ENCODE assay signal across 4 fruit fly cellular contexts in genomic region chr3L:15189707-15190106, dm6.
A peak's percentile ranks its signal among the peaks of the same experiment; 100 is the strongest.
TF ChIP-seq lines count a peak whose summit lies in the region.

No protein-coding gene starts in this region.

TF ChIP-seq in whole organism, 6 proteins besides CTCF, POLR2A, EP300 and RAD21:
- peak; percentile 54 for TF ChIP-seq pan (optimal IDR thresholded peaks at IDR 0.05; lab: Kevin White, UChicago)
- TF ChIP-seq CG8478 (optimal IDR thresholded peaks at IDR 0.05; lab: Kevin White, UChicago) = no peak
- TF ChIP-seq Dll (optimal IDR thresholded peaks at IDR 0.05; lab: Kevin White, UChicago) = no peak
- no peak for TF ChIP-seq EcR (GFP tag; optimal IDR thresholded peaks at IDR 0.05; lab: Kevin White, UChicago)
TF ChIP-seq in whole organism: peak in this region for 1.

TF ChIP-seq in whole organism, prepupa, 60 proteins besides CTCF, POLR2A, EP300 and RAD21:
- TF ChIP-seq Eip78C (GFP tag; lab: Kevin White, UChicago) = peak; percentile 75
- peak; percentile 12 for TF ChIP-seq achi (GFP tag; optimal IDR thresholded peaks at IDR 0.05; lab: Kevin White, UChicago)
- TF ChIP-seq CG15336 (GFP tag; IDR thresholded peaks at IDR 0.05; lab: Robert Waterston, UW) = no peak
- peak in 1 of 2 experiments; percentile 31 for TF ChIP-seq salr (GFP tag; optimal IDR thresholded peaks at IDR 0.05; lab: Kevin White, UChicago)
- peak; percentile 6 for TF ChIP-seq Met (GFP tag; optimal IDR thresholded peaks at IDR 0.05; lab: Kevin White, UChicago)
- TF ChIP-seq CG32006 (GFP tag; optimal IDR thresholded peaks at IDR 0.05; lab: Kevin White, UChicago) = peak; percentile 13
- TF ChIP-seq CG6792 (GFP tag; optimal IDR thresholded peaks at IDR 0.05; lab: Kevin White, UChicago) = no peak

TF ChIP-seq in whole organism, pupa, 21 proteins besides CTCF, POLR2A, EP300 and RAD21:
- TF ChIP-seq CG10348 (GFP tag; IDR thresholded peaks at IDR 0.05; lab: Robert Waterston, UW) (no peak), EcR (GFP tag; optimal IDR thresholded peaks at IDR 0.05; lab: Kevin White, UChicago) (no peak), CG8301 (tag; optimal IDR thresholded peaks at IDR 0.05; lab: Kevin White, UChicago) (peak; percentile 37), rn (GFP tag; IDR thresholded peaks at IDR 0.05; lab: Robert Waterston, UW) (no peak), CG34367 (tag; optimal IDR thresholded peaks at IDR 0.05; lab: Kevin White, UChicago) (no peak), gl (tag; optimal IDR thresholded peaks at IDR 0.05; lab: Kevin White, UChicago) (no peak), CG8159 (tag; optimal IDR thresholded peaks at IDR 0.05; lab: Kevin White, UChicago) (peak; percentile 1), Pif1A (GFP tag; optimal IDR thresholded peaks at IDR 0.05; lab: Kevin White, UChicago) (no peak), CG14655 (GFP tag; optimal IDR thresholded peaks at IDR 0.05; lab: Kevin White, UChicago) (peak; percentile 51), CG12605 (GFP tag; IDR thresholded peaks at IDR 0.05; lab: Robert Waterston, UW) (no peak), CG15710 (tag; optimal IDR thresholded peaks at IDR 0.05; lab: Kevin White, UChicago) (no peak), Ets98B (GFP tag; IDR thresholded peaks at IDR 0.05; lab: Robert Waterston, UW) (no peak), CG13204 (GFP tag; optimal IDR thresholded peaks at IDR 0.05; lab: Kevin White, UChicago) (no peak), CG17806 (tag; optimal IDR thresholded peaks at IDR 0.05; lab: Kevin White, UChicago) (no peak), Snoo (tag; optimal IDR thresholded peaks at IDR 0.05; lab: Kevin White, UChicago) (no peak)

TF ChIP-seq in whole organism, wandering third instar larva, 38 proteins besides CTCF, POLR2A, EP300 and RAD21:
- TF ChIP-seq CG32264 (GFP tag; optimal IDR thresholded peaks at IDR 0.05; lab: Kevin White, UChicago) (no peak), pan (optimal IDR thresholded peaks at IDR 0.05; lab: Kevin White, UChicago) (no peak), woc (GFP tag; optimal IDR thresholded peaks at IDR 0.05; lab: Kevin White, UChicago) (peak; percentile 41)
